Fruit fly (Drosophila melanogaster): ENCODE measurements around the gene CG9109.
A peak's percentile ranks its signal among the peaks of the same experiment; 100 is the strongest.

The CG9109 gene

DNA sequence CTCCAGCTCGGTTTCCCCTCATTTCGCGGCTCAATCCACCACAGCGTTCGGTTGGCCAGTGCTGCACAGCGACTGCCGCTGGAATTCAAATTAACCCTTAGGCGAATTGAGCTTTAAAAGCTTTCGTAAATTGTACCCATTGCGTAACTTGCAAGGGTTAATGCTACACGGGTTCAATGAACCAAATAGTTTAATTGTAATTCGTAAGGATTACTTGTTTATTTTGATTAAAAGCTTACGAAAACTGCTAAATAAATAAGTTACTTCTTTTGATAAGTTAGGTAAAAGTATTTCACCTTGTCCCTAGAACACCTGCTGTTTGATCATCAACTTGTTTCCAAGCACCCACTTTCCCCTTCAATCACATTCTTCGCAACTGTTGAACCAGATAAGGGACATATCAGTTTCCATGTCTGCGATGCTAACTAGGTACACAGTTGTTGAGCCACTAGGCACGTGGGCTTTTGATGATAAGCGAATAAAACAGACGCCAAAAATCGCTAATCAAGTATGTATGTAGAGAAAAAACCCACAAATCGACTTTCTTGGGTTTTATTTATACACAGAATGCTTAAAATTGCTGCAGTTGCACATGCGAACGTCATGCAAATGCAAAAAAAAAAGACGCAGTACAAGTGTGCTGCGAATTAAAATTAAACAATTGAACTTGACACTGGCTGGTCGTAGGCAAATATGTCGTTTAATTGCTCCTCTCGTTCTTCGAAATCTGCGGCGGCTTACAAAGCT is 11.9 kb upstream of the CG9109 start, which contains the start of gene Pfas (continued):
- peak; percentile 26 for TF ChIP-seq CG6854 (GFP tag; optimal IDR thresholded peaks at IDR 0.05)
- peak; percentile 70 for TF ChIP-seq lz (GFP tag; optimal IDR thresholded peaks at IDR 0.05)
- no peak for TF ChIP-seq fd85E (GFP tag; optimal IDR thresholded peaks at IDR 0.05)
- no peak for TF ChIP-seq svp (GFP tag)
- TF ChIP-seq CG11902 (GFP tag; optimal IDR thresholded peaks at IDR 0.05), result no peak
- peak in 1 of 2 experiments; percentile 43 for TF ChIP-seq ss (GFP tag; optimal IDR thresholded peaks at IDR 0.05)
- peak; percentile 66 for TF ChIP-seq CG3919 (GFP tag; optimal IDR thresholded peaks at IDR 0.05)
- peak; percentile 1 for TF ChIP-seq CG8632 (GFP tag; optimal IDR thresholded peaks at IDR 0.05)
- peak; percentile 76 for TF ChIP-seq CG6808 (GFP tag; optimal IDR thresholded peaks at IDR 0.05)
- TF ChIP-seq CG1621 (tag; optimal IDR thresholded peaks at IDR 0.05), result peak; percentile 50
- no peak for TF ChIP-seq pdm3 (GFP tag; optimal IDR thresholded peaks at IDR 0.05)
- TF ChIP-seq Eip78C (GFP tag), result peak; percentile 90
- TF ChIP-seq CG7368 (GFP tag; optimal IDR thresholded peaks at IDR 0.05), result peak; percentile 37
- TF ChIP-seq acj6 (GFP tag; optimal IDR thresholded peaks at IDR 0.05), result peak; percentile 64
- peak; percentile 42 for TF ChIP-seq fd59A (GFP tag; optimal IDR thresholded peaks at IDR 0.05)
- peak; percentile 67 for TF ChIP-seq topi (GFP tag; optimal IDR thresholded peaks at IDR 0.05)
- TF ChIP-seq CG8119 (GFP tag; IDR thresholded peaks at IDR 0.05), result no peak
- no peak for TF ChIP-seq CG16779 (tag; optimal IDR thresholded peaks at IDR 0.05)
- TF ChIP-seq cyc (GFP tag; optimal IDR thresholded peaks at IDR 0.05), result peak; percentile 52
- TF ChIP-seq Lpt (GFP tag; optimal IDR thresholded peaks at IDR 0.05), result peak; percentile 8
- TF ChIP-seq net (GFP tag; optimal IDR thresholded peaks at IDR 0.05), result peak; percentile 51
- TF ChIP-seq Hr4 (GFP tag; optimal IDR thresholded peaks at IDR 0.05), result no peak

DNA sequence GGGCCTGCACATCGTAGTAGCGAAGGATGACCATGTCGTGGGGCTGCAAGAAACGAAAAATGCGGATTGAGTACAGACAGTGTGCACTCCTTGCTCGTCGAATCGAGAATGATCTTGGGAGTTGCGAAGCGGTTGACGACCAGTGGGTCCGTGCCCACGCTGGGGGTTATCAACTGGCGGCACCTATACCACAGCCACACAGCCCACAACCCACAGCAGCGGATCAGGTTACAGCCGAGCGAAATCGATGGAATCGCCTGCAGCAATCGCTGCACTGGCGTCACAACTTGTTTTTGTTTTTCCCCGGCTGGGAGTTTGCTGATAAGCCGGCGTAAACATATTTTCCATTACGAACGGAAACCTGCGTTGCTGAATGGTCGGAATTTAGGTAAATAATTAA is 11.3 kb upstream of the CG9109 start:
- TF ChIP-seq svp (GFP tag) (peak; percentile 99), CG1621 (tag; optimal IDR thresholded peaks at IDR 0.05) (no peak), CG32006 (GFP tag; optimal IDR thresholded peaks at IDR 0.05) (no peak), OdsH (GFP tag; optimal IDR thresholded peaks at IDR 0.05) (no peak), vri (GFP tag; optimal IDR thresholded peaks at IDR 0.05) (no peak), CG3032 (tag; optimal IDR thresholded peaks at IDR 0.05) (no peak), CG11902 (GFP tag; optimal IDR thresholded peaks at IDR 0.05) (no peak), net (GFP tag; optimal IDR thresholded peaks at IDR 0.05) (no peak)

DNA sequence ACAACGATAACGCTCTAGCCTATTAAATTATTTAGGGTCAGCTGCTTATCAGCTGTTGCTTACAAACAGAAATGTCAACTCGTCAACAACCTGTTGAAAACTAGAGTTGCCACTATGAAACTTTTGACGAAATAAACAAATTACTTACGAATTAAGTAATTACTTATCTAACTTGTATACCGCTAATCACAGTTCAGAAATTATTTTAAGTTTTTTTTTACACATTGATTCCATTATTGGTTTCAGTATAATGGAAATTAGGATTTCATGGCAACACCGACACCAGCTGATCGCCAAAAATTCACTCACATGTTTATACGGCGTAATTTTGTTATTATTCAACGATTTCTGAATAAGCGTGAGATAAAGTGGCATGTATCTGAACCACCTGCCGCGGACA is 3.6 kb upstream of the CG9109 start, which contains the start of the genes CG9117 and CG31643:
TSS of gene CG9117 (minus strand) at position 73 of the 400 bp plus-strand sequence.
TSS of gene CG31643 (plus strand) at position 288 of the 400 bp plus-strand sequence.
- peak; percentile 46 for TF ChIP-seq CG3032 (tag; optimal IDR thresholded peaks at IDR 0.05)
- peak; percentile 84 for TF ChIP-seq Eip78C (GFP tag)
- no peak for TF ChIP-seq CG4318 (GFP tag; optimal IDR thresholded peaks at IDR 0.05)
- no peak for TF ChIP-seq dac (GFP tag; optimal IDR thresholded peaks at IDR 0.05)
- TF ChIP-seq salr (GFP tag; optimal IDR thresholded peaks at IDR 0.05), result no peak
- TF ChIP-seq CG6854 (GFP tag; optimal IDR thresholded peaks at IDR 0.05), result no peak
- no peak for TF ChIP-seq OdsH (GFP tag; optimal IDR thresholded peaks at IDR 0.05)
- TF ChIP-seq dsx (GFP tag; optimal IDR thresholded peaks at IDR 0.05; ENCODE audit: poor library complexity, severe bottlenecking), result no peak
- TF ChIP-seq CG32006 (GFP tag; optimal IDR thresholded peaks at IDR 0.05), result no peak
- peak; percentile 73 for TF ChIP-seq achi (GFP tag; optimal IDR thresholded peaks at IDR 0.05)
- TF ChIP-seq pdm3 (GFP tag; optimal IDR thresholded peaks at IDR 0.05), result no peak
- TF ChIP-seq Ets96B (tag; optimal IDR thresholded peaks at IDR 0.05), result no peak
- TF ChIP-seq CG31627 (GFP tag; optimal IDR thresholded peaks at IDR 0.05), result peak; percentile 73
- TF ChIP-seq CG10631 (GFP tag; optimal IDR thresholded peaks at IDR 0.05), result no peak
- no peak for TF ChIP-seq CG8119 (GFP tag; IDR thresholded peaks at IDR 0.05)
- peak; percentile 26 for TF ChIP-seq Sox15 (GFP tag; optimal IDR thresholded peaks at IDR 0.05)
- no peak for TF ChIP-seq CG8319 (GFP tag; optimal IDR thresholded peaks at IDR 0.05)
- TF ChIP-seq spab (GFP tag; optimal IDR thresholded peaks at IDR 0.05), result no peak
- TF ChIP-seq Sox14 (GFP tag; optimal IDR thresholded peaks at IDR 0.05), result peak; percentile 72
- TF ChIP-seq CG6792 (GFP tag; optimal IDR thresholded peaks at IDR 0.05), result peak; percentile 51
- TF ChIP-seq esn (GFP tag; optimal IDR thresholded peaks at IDR 0.05), result peak; percentile 79
- TF ChIP-seq cyc (GFP tag; optimal IDR thresholded peaks at IDR 0.05), result peak; percentile 67
- peak; percentile 40 for TF ChIP-seq net (GFP tag; optimal IDR thresholded peaks at IDR 0.05)
- no peak for TF ChIP-seq Ets21C (GFP tag; optimal IDR thresholded peaks at IDR 0.05)
- no peak for TF ChIP-seq CG8632 (GFP tag; optimal IDR thresholded peaks at IDR 0.05)
- TF ChIP-seq Hr4 (GFP tag; optimal IDR thresholded peaks at IDR 0.05), result no peak
- TF ChIP-seq Blimp-1 (GFP tag; optimal IDR thresholded peaks at IDR 0.05), result no peak
- TF ChIP-seq lz (GFP tag; optimal IDR thresholded peaks at IDR 0.05), result peak; percentile 65
- no peak for TF ChIP-seq CG9139 (GFP tag; optimal IDR thresholded peaks at IDR 0.05)
- TF ChIP-seq topi (GFP tag; optimal IDR thresholded peaks at IDR 0.05), result peak; percentile 62
- TF ChIP-seq CG11902 (GFP tag; optimal IDR thresholded peaks at IDR 0.05), result no peak
- TF ChIP-seq Gug (GFP tag; IDR thresholded peaks at IDR 0.05), result no peak
- TF ChIP-seq CG11762 (GFP tag; optimal IDR thresholded peaks at IDR 0.05; ENCODE audit: insufficient read depth), result peak; percentile 18

Measured in whole organism, prepupa.